Fruit fly (Drosophila melanogaster): ENCODE measurements around the gene Ets65A.

DNA sequence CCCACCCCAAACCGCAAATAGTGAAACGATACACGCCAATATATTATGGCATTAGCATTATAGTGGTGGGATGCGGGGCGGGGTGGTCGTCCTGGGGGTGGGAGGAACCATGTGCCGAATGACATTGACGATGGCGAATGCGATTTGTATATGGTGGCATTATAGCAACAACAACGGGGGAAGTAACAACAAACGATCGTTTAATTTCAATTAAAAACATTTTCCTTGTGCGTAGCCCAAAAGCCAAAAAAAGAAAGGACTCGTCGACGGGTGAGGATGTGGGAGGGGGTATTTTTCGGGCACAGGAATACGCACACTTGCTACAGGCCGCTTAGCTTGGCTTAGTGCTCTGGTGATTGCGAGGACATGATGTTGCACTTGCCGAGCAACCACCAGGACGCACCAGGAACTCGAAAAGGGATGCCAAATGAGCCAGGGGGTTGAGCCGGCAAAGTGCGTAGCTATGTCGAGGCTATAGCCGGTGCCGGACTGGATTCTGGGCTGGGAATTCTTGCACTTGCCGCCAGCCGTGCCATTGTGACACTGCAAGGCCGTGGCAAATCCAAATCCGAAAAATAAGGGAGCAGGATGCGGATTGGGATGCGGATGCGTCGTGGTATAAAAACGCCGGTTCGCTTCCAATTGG, 65.2 kb downstream of the Ets65A start, which contains the start of gene Prdm13:
- no peak for TF ChIP-seq CG8478 (optimal IDR thresholded peaks at IDR 0.05)
- TF ChIP-seq EcR (GFP tag; optimal IDR thresholded peaks at IDR 0.05) = no peak
- no peak for TF ChIP-seq psq (optimal IDR thresholded peaks at IDR 0.05)
- no peak for TF ChIP-seq Dll (optimal IDR thresholded peaks at IDR 0.05)
- no peak for TF ChIP-seq pan (optimal IDR thresholded peaks at IDR 0.05)
- no peak for TF ChIP-seq usp (GFP tag; optimal IDR thresholded peaks at IDR 0.05)
